Worm (Caenorhabditis elegans) whole organism, L4 larva: ENCODE measurements around the gene his-69.

Source experiments
- F26F4.8 ChIP-seq: fragments of 200-800 bp; sonication (Bioruptor generic); conservative IDR thresholded peaks from 2 replicates; pipeline ENCODE4 v1.3.6; 2022; ENCODE audit warnings: missing genetic modification characterization, missing compliant biosample characterization
- T26A8.4 ChIP-seq: fragments of 200-800 bp; sonication (Bioruptor generic); IDR thresholded peaks from 2 replicates; pipeline ENCODE4 v1.3.6; 2022; ENCODE audit warnings: missing genetic modification characterization, missing compliant biosample characterization
- Y48G9A.11 ChIP-seq: fragments of 200-800 bp; sonication (Bioruptor generic); IDR thresholded peaks from 2 replicates; pipeline ENCODE4 v1.3.6; 2022; ENCODE audit warnings: missing genetic modification reagents, missing genetic modification characterization, missing compliant biosample characterization
- ZK337.2 ChIP-seq: fragments of 200-800 bp; sonication (Bioruptor generic); IDR thresholded peaks from 2 replicates; pipeline ENCODE4 v1.3.6; 2022; ENCODE audit warnings: missing genetic modification reagents, missing genetic modification characterization, missing compliant biosample characterization
- aha-1 ChIP-seq: fragments of 150-350 bp; peaks from one replicate; lab custom pipeline; 2014; ENCODE audit warnings: missing biosample characterization, missing genetic modification characterization
- aly-2 ChIP-seq: sonication (generic microtip); optimal IDR thresholded peaks from 2 replicates; lab custom pipeline; 2018; ENCODE audit warnings: missing biosample characterization, missing genetic modification characterization
- attf-4 ChIP-seq: sonication (generic microtip); optimal IDR thresholded peaks from 3 replicates; lab custom pipeline; 2017; ENCODE audit warnings: missing biosample characterization, missing genetic modification characterization
- ceh-28 ChIP-seq: fragments of 150-350 bp; optimal IDR thresholded peaks from 2 replicates; lab custom pipeline; 2014; ENCODE audit warnings: missing biosample characterization, missing genetic modification reagents, missing genetic modification characterization
- ceh-44 ChIP-seq: fragments of 200-800 bp; sonication (Bioruptor generic); IDR thresholded peaks from 2 replicates; pipeline ENCODE4 v1.3.6; 2022; ENCODE audit warnings: missing genetic modification reagents, missing genetic modification characterization, missing compliant biosample characterization
- ceh-62 ChIP-seq: sonication (generic microtip); optimal IDR thresholded peaks from 2 replicates; lab custom pipeline; 2017; ENCODE audit warnings: missing biosample characterization, missing genetic modification characterization
- ces-1 ChIP-seq: fragments of 150-350 bp; sonication (generic microtip); optimal IDR thresholded peaks from 4 replicates; lab custom pipeline; 2014; ENCODE audit warnings: missing biosample characterization, missing genetic modification reagents, missing genetic modification characterization
- ctbp-1 ChIP-seq: fragments of 200-800 bp; sonication (Bioruptor generic); IDR thresholded peaks from 2 replicates; pipeline ENCODE4 v1.3.6; 2022; ENCODE audit warnings: missing genetic modification reagents, missing genetic modification characterization, missing compliant biosample characterization
- daf-16 ChIP-seq, 3 experiments: sonication (generic microtip); optimal IDR thresholded peaks; 2 replicates each; lab custom pipeline; 2016 to 2017; ENCODE audit warnings: missing genetic modification characterization in 3 of 3, missing genetic modification reagents in 3 of 3, mild to moderate bottlenecking in 2 of 3, missing compliant biosample characterization in 2 of 3, missing biosample characterization in 1 of 3, moderate library complexity in 1 of 3
- dmd-6 ChIP-seq: fragments of 200-800 bp; sonication (Bioruptor generic); IDR thresholded peaks from 2 replicates; pipeline ENCODE4 v1.3.6; 2022; ENCODE audit warnings: missing genetic modification reagents, missing genetic modification characterization, missing compliant biosample characterization
- dpl-1 ChIP-seq: fragments of 150-350 bp; optimal IDR thresholded peaks from 2 replicates; lab custom pipeline; 2014; ENCODE audit warnings: missing biosample characterization, missing genetic modification reagents, missing genetic modification characterization
- duxl-1 ChIP-seq: sonication (generic microtip); optimal IDR thresholded peaks from 2 replicates; lab custom pipeline; 2016; ENCODE audit warnings: mild to moderate bottlenecking, missing genetic modification characterization, moderate library complexity, missing compliant biosample characterization; ENCODE audit not compliant: poor library complexity
- dve-1 ChIP-seq: sonication (generic microtip); optimal IDR thresholded peaks from 2 replicates; lab custom pipeline; 2017; ENCODE audit warnings: antibody characterized with exemption, mild to moderate bottlenecking, missing genetic modification characterization, missing compliant biosample characterization; ENCODE audit not compliant: insufficient read depth
- egl-27 ChIP-seq: sonication (generic microtip); optimal IDR thresholded peaks from 3 replicates; lab custom pipeline; 2017; ENCODE audit warnings: missing biosample characterization, missing genetic modification reagents, missing genetic modification characterization
- gei-8 ChIP-seq: fragments of 200-800 bp; sonication (Bioruptor generic); optimal IDR thresholded peaks from 2 replicates; lab custom pipeline; 2018; ENCODE audit warnings: mild to moderate bottlenecking, missing genetic modification characterization, missing compliant biosample characterization
- hif-1 ChIP-seq, 2 experiments: sonication (generic microtip); optimal IDR thresholded peaks; 2 replicates each; lab custom pipeline; 2016 to 2017; ENCODE audit warnings: missing compliant biosample characterization in 2 of 2, missing genetic modification characterization in 2 of 2, missing genetic modification reagents in 2 of 2, missing genotype in 2 of 2, mild to moderate bottlenecking in 1 of 2
- hlh-11 ChIP-seq: fragments of 200-800 bp; sonication (Bioruptor generic); optimal IDR thresholded peaks from 2 replicates; lab custom pipeline; 2018; ENCODE audit warnings: mild to moderate bottlenecking, missing genetic modification characterization, missing compliant biosample characterization
- hlh-30 ChIP-seq: sonication (generic microtip); optimal IDR thresholded peaks from 2 replicates; lab custom pipeline; 2017; ENCODE audit warnings: antibody characterized with exemption, mild to moderate bottlenecking, missing genetic modification characterization, missing compliant biosample characterization; ENCODE audit not compliant: insufficient read depth
- hmg-1.1 ChIP-seq: fragments of 200-800 bp; sonication (Bioruptor generic); IDR thresholded peaks from 2 replicates; pipeline ENCODE4 v1.3.6; 2022; ENCODE audit warnings: missing genetic modification reagents, missing genetic modification characterization, missing compliant biosample characterization
- lin-13 ChIP-seq: fragments of 150-350 bp; optimal IDR thresholded peaks from 2 replicates; lab custom pipeline; 2014; ENCODE audit warnings: missing biosample characterization, missing genetic modification reagents, missing genetic modification characterization
- lin-39 ChIP-seq: fragments of 150-350 bp; optimal IDR thresholded peaks from 2 replicates; lab custom pipeline; 2014; ENCODE audit warnings: missing biosample characterization, missing genetic modification reagents, missing genetic modification characterization
- lir-3 ChIP-seq: sonication (generic microtip); optimal IDR thresholded peaks from 2 replicates; lab custom pipeline; 2016; ENCODE audit warnings: mild to moderate bottlenecking, missing genetic modification characterization, missing compliant biosample characterization
- lsy-2 ChIP-seq, 2 experiments: fragments of 150-350 bp in 1 of 2; sonication (generic microtip) in 1 of 2; optimal IDR thresholded peaks; 2 replicates each; lab custom pipeline; 2014 to 2017; ENCODE audit warnings: missing biosample characterization in 2 of 2, missing genetic modification characterization in 2 of 2
- madf-5 ChIP-seq, 2 experiments: fragments of 200-800 bp; sonication (Bioruptor generic); IDR thresholded peaks; 2 replicates each; pipeline ENCODE4 v1.3.6; 2022; ENCODE audit warnings: missing compliant biosample characterization in 2 of 2, missing genetic modification characterization in 2 of 2
- mdt-29 ChIP-seq: fragments of 200-800 bp; sonication (Bioruptor generic); IDR thresholded peaks from 2 replicates; pipeline ENCODE4 v1.3.6; 2022; ENCODE audit warnings: missing genetic modification reagents, missing genetic modification characterization, missing compliant biosample characterization
- mep-1 ChIP-seq: fragments of 150-350 bp; sonication (generic microtip); optimal IDR thresholded peaks from 3 replicates; lab custom pipeline; 2014; ENCODE audit warnings: missing biosample characterization, missing genetic modification characterization
- mxl-2 ChIP-seq: fragments of 200-800 bp; sonication (Bioruptor generic); conservative IDR thresholded peaks from 2 replicates; pipeline ENCODE4 v1.3.6; 2022; ENCODE audit warnings: missing genetic modification reagents, missing genetic modification characterization, missing compliant biosample characterization
- mxl-3 ChIP-seq: fragments of 200-800 bp; sonication (Bioruptor generic); optimal IDR thresholded peaks from 2 replicates; lab custom pipeline; 2018; ENCODE audit warnings: mild to moderate bottlenecking, missing genetic modification characterization, missing compliant biosample characterization
- nhr-102 ChIP-seq: sonication (generic microtip); optimal IDR thresholded peaks from 2 replicates; lab custom pipeline; 2016; ENCODE audit warnings: mild to moderate bottlenecking, missing genetic modification characterization, moderate library complexity, missing compliant biosample characterization
- nhr-111 ChIP-seq: fragments of 200-800 bp; sonication (Bioruptor generic); optimal IDR thresholded peaks from 2 replicates; lab custom pipeline; 2018; ENCODE audit warnings: mild to moderate bottlenecking, missing genetic modification characterization, missing compliant biosample characterization
- nhr-237 ChIP-seq: sonication (generic microtip); optimal IDR thresholded peaks from 2 replicates; lab custom pipeline; 2017; ENCODE audit warnings: missing biosample characterization, missing genetic modification characterization
- nhr-28 ChIP-seq: fragments of 150-350 bp; optimal IDR thresholded peaks from 2 replicates; lab custom pipeline; 2014; ENCODE audit warnings: missing biosample characterization, missing genetic modification characterization
- nhr-76 ChIP-seq: fragments of 150-350 bp; optimal IDR thresholded peaks from 2 replicates; lab custom pipeline; 2014; ENCODE audit warnings: missing biosample characterization, missing genetic modification characterization
- pha-4 ChIP-seq, 2 experiments: fragments of 150-350 bp in 1 of 2; fragments of 200-800 bp in 1 of 2; sonication (Bioruptor generic) in 1 of 2; IDR thresholded peaks in 1 of 2; optimal IDR thresholded peaks in 1 of 2; 2 replicates each; pipeline versions ENCODE4 v1.3.6 to Lab custom; 2014 to 2022; ENCODE audit warnings: missing genetic modification characterization in 2 of 2, missing genetic modification reagents in 2 of 2, missing biosample characterization in 1 of 2, missing compliant biosample characterization in 1 of 2
- php-3 ChIP-seq: fragments of 200-800 bp; sonication (Bioruptor generic); IDR thresholded peaks from 2 replicates; pipeline ENCODE4 v1.3.6; 2022; ENCODE audit warnings: missing genetic modification reagents, missing genetic modification characterization, missing compliant biosample characterization
- pqm-1 ChIP-seq: sonication (generic microtip); optimal IDR thresholded peaks from 2 replicates; lab custom pipeline; 2017; ENCODE audit warnings: missing biosample characterization, missing genetic modification characterization
- rbr-2 ChIP-seq: sonication (generic microtip); optimal IDR thresholded peaks from 2 replicates; lab custom pipeline; 2016; ENCODE audit warnings: missing genotype, missing genetic modification characterization, missing compliant biosample characterization
- spr-1 ChIP-seq: sonication (generic microtip); optimal IDR thresholded peaks from 2 replicates; lab custom pipeline; 2016; ENCODE audit warnings: mild to moderate bottlenecking, missing genetic modification characterization, missing compliant biosample characterization
- spr-3 ChIP-seq: fragments of 200-800 bp; sonication (Bioruptor generic); optimal IDR thresholded peaks from 2 replicates; lab custom pipeline; 2018; ENCODE audit warnings: mild to moderate bottlenecking, missing genetic modification characterization, missing compliant biosample characterization
- unc-62 ChIP-seq, 3 experiments: fragments of 150-350 bp in 1 of 3; sonication (generic microtip); optimal IDR thresholded peaks in 2 of 3; peaks in 1 of 3; 1 replicate in 1 of 3; 2 replicates in 2 of 3; lab custom pipeline; 2014 to 2017; ENCODE audit warnings: missing biosample characterization in 3 of 3, missing genetic modification characterization in 3 of 3, missing genetic modification reagents in 3 of 3, missing genotype in 1 of 3
- zag-1 ChIP-seq: fragments of 150-350 bp; optimal IDR thresholded peaks from 2 replicates; lab custom pipeline; 2014; ENCODE audit warnings: missing biosample characterization, missing genetic modification characterization
- zfp-2 ChIP-seq: sonication (generic microtip); optimal IDR thresholded peaks from 2 replicates; lab custom pipeline; 2016; ENCODE audit warnings: mild to moderate bottlenecking, missing genetic modification characterization, missing compliant biosample characterization
- zfp-3 ChIP-seq: fragments of 200-800 bp; sonication (Bioruptor generic); conservative IDR thresholded peaks from 2 replicates; pipeline ENCODE4 v1.3.6; 2022; ENCODE audit warnings: missing genetic modification reagents, missing genetic modification characterization, missing compliant biosample characterization
- zip-11 ChIP-seq: fragments of 200-800 bp; sonication (Bioruptor generic); IDR thresholded peaks from 2 replicates; pipeline ENCODE4 v1.3.6; 2022; ENCODE audit warnings: missing genetic modification characterization, missing compliant biosample characterization

his-69 gene

ce11 chrIII:4088338-4088918, 29.9 kb upstream of the his-69 start:
- TF ChIP-seq hif-1 (tag; optimal IDR thresholded peaks at IDR 0.05; lab: Kevin White, UChicago) (peak in 1 of 2 experiments; percentile 9), ctbp-1 (GFP tag; lab: Robert Waterston, UW) (no peak), lir-3 (tag; lab: Kevin White, UChicago) (no peak), nhr-102 (tag; lab: Kevin White, UChicago) (no peak), lin-13 (GFP tag; lab: Kevin White, UChicago) (no peak), dpl-1 (GFP tag; lab: Kevin White, UChicago) (no peak), hlh-30 (tag; lab: Kevin White, UChicago) (peak; percentile 35), ceh-44 (GFP tag; lab: Robert Waterston, UW) (no peak), nhr-76 (tag; lab: Kevin White, UChicago) (no peak), nhr-111 (GFP tag; lab: Kevin White, UChicago) (no peak), zip-11 (GFP tag; lab: Robert Waterston, UW) (no peak), dmd-6 (GFP tag; lab: Robert Waterston, UW) (peak; percentile 26; the same call in 1 of the 2 replicates), Y48G9A.11 (GFP tag; lab: Robert Waterston, UW) (no peak), mdt-29 (no peak), unc-62 (GFP tag; optimal IDR thresholded peaks at IDR 0.05 in 1 of 2; lab: Kevin White, UChicago) (no peak), unc-62 (tag; optimal IDR thresholded peaks at IDR 0.05; lab: Kevin White, UChicago) (no peak), gei-8 (GFP tag; lab: Kevin White, UChicago) (no peak), lsy-2 (tag; optimal IDR thresholded peaks at IDR 0.05; lab: Kevin White, UChicago) (peak in 1 of 2 experiments; percentile 69), spr-1 (no peak), mxl-2 (GFP tag; lab: Robert Waterston, UW) (no peak), mep-1 (tag; lab: Kevin White, UChicago) (peak; percentile 17), spr-3 (GFP tag; lab: Kevin White, UChicago) (no peak), ces-1 (no peak), pha-4 (GFP tag; IDR thresholded peaks at IDR 0.05; lab: Robert Waterston, UW) (no peak), pha-4 (tag; optimal IDR thresholded peaks at IDR 0.05; lab: Kevin White, UChicago) (no peak), ZK337.2 (no peak), attf-4 (tag; lab: Kevin White, UChicago) (no peak), madf-5 (GFP tag; IDR thresholded peaks at IDR 0.05; lab: Robert Waterston, UW) (no peak), hmg-1.1 (no peak), F26F4.8 (no peak), zfp-2 (no peak), hlh-11 (tag; lab: Kevin White, UChicago) (peak; percentile 25), ceh-28 (tag; lab: Kevin White, UChicago) (no peak), aha-1 (no peak), pqm-1 (tag; lab: Kevin White, UChicago) (peak; percentile 36), zag-1 (tag; lab: Kevin White, UChicago) (no peak), daf-16 (GFP tag; optimal IDR thresholded peaks at IDR 0.05; lab: Kevin White, UChicago) (no peak), daf-16 (tag; optimal IDR thresholded peaks at IDR 0.05; lab: Kevin White, UChicago) (peak; percentile 62), zfp-3 (GFP tag; lab: Robert Waterston, UW) (no peak), rbr-2 (peak; percentile 11), nhr-237 (tag; lab: Kevin White, UChicago) (no peak), nhr-28 (tag; lab: Kevin White, UChicago) (peak; percentile 39), php-3 (GFP tag; lab: Robert Waterston, UW) (0 out of 2 replicates have a peak, but pooled peaks have one; percentile 17), aly-2 (no peak), T26A8.4 (GFP tag; lab: Robert Waterston, UW) (no peak), ceh-62 (tag; lab: Kevin White, UChicago) (no peak), duxl-1 (tag; lab: Kevin White, UChicago) (no peak), lin-39 (no peak), mxl-3 (GFP tag; lab: Kevin White, UChicago) (no peak), egl-27 (tag; lab: Kevin White, UChicago) (no peak), dve-1 (tag; lab: Kevin White, UChicago) (peak; percentile 54)
